Worm (Caenorhabditis elegans) whole organism, L1 larva: Measurements from ENCODE around the gene wht-6.

Experiments used
- F16B12.6 ChIP-seq: fragments of 150-350 bp; optimal IDR thresholded peaks from 2 replicates; lab custom pipeline; 2014; ENCODE audit warnings: missing biosample characterization, missing genetic modification characterization
- Y116A8C.19 ChIP-seq: sonication (generic microtip); optimal IDR thresholded peaks from 2 replicates; lab custom pipeline; 2016; ENCODE audit warnings: missing compliant biosample characterization, missing genetic modification characterization, borderline replicate concordance
- aha-1 ChIP-seq: fragments of 150-350 bp; optimal IDR thresholded peaks from 2 replicates; lab custom pipeline; 2014; ENCODE audit warnings: missing biosample characterization, missing genetic modification characterization
- blmp-1 ChIP-seq: fragments of 150-350 bp; optimal IDR thresholded peaks from 2 replicates; lab custom pipeline; 2014; ENCODE audit warnings: missing biosample characterization, missing genetic modification characterization
- ceh-8 ChIP-seq: fragments of 200-800 bp; sonication (Bioruptor generic); optimal IDR thresholded peaks from 2 replicates; lab custom pipeline; 2018; ENCODE audit warnings: mild to moderate bottlenecking, missing genetic modification characterization, moderate library complexity, missing compliant biosample characterization
- ceh-82 ChIP-seq, 3 experiments: fragments of 150-350 bp in 1 of 3; sonication (generic microtip) in 2 of 3; optimal IDR thresholded peaks; 2 replicates each; lab custom pipeline; 2014 to 2017; ENCODE audit warnings: missing biosample characterization in 3 of 3, missing genetic modification characterization in 3 of 3
- ceh-90 ChIP-seq: sonication (generic microtip); optimal IDR thresholded peaks from 2 replicates; lab custom pipeline; 2016; ENCODE audit warnings: missing genetic modification characterization, missing compliant biosample characterization
- efl-1 ChIP-seq, 4 experiments: fragments of 150-350 bp; optimal IDR thresholded peaks in 3 of 4; peaks in 1 of 4; 1 replicate in 1 of 4; 2 replicates in 3 of 4; lab custom pipeline; 2014; ENCODE audit warnings: missing biosample characterization in 2 of 4, missing genetic modification characterization in 2 of 4, missing genetic modification reagents in 2 of 4
- efl-3 ChIP-seq: fragments of 200-800 bp; sonication (Bioruptor generic); optimal IDR thresholded peaks from 2 replicates; lab custom pipeline; 2018; ENCODE audit warnings: mild to moderate bottlenecking, missing genetic modification characterization, missing compliant biosample characterization
- egl-13 ChIP-seq: sonication (generic microtip); optimal IDR thresholded peaks from 2 replicates; lab custom pipeline; 2016; ENCODE audit warnings: missing genotype, missing genetic modification reagents, missing genetic modification characterization, missing compliant biosample characterization
- egl-27 ChIP-seq, 2 experiments: fragments of 150-350 bp in 1 of 2; sonication (generic microtip); optimal IDR thresholded peaks; 3 replicates each; lab custom pipeline; 2017 to 2018; ENCODE audit warnings: missing biosample characterization in 2 of 2, missing genetic modification characterization in 2 of 2, missing genetic modification reagents in 2 of 2
- ets-5 ChIP-seq: fragments of 200-800 bp; sonication (Bioruptor generic); IDR thresholded peaks from 2 replicates; pipeline ENCODE4 v1.3.6; 2022; ENCODE audit warnings: missing genetic modification characterization, missing compliant biosample characterization
- fkh-10 ChIP-seq: sonication (generic microtip); optimal IDR thresholded peaks from 2 replicates; lab custom pipeline; 2017; ENCODE audit warnings: missing biosample characterization, missing genetic modification reagents, missing genetic modification characterization
- fkh-4 ChIP-seq: sonication (generic microtip); optimal IDR thresholded peaks from 2 replicates; lab custom pipeline; 2016; ENCODE audit warnings: missing compliant biosample characterization, missing genetic modification characterization, borderline replicate concordance
- irx-1 ChIP-seq: sonication (generic microtip); optimal IDR thresholded peaks from 2 replicates; lab custom pipeline; 2016; ENCODE audit warnings: missing genetic modification characterization, missing compliant biosample characterization
- jun-1 ChIP-seq: fragments of 150-350 bp; optimal IDR thresholded peaks from 2 replicates; lab custom pipeline; 2014; ENCODE audit warnings: missing biosample characterization, missing genetic modification reagents, missing genetic modification characterization
- lin-14 ChIP-seq: fragments of 200-800 bp; sonication (Bioruptor generic); optimal IDR thresholded peaks from 2 replicates; lab custom pipeline; 2018; ENCODE audit warnings: mild to moderate bottlenecking, missing genetic modification characterization, moderate library complexity, missing compliant biosample characterization
- lin-35 ChIP-seq, 2 experiments: fragments of 150-350 bp; optimal IDR thresholded peaks; 2 replicates each; lab custom pipeline; 2014; ENCODE audit warnings: missing biosample characterization in 2 of 2, missing genetic modification characterization in 2 of 2, missing genetic modification reagents in 2 of 2
- lsy-2 ChIP-seq, 2 experiments: fragments of 150-350 bp; optimal IDR thresholded peaks; 2 replicates each; lab custom pipeline; 2014; ENCODE audit warnings: missing biosample characterization in 2 of 2, missing genetic modification characterization in 2 of 2
- mab-9 ChIP-seq: fragments of 200-800 bp; sonication (Bioruptor generic); IDR thresholded peaks from 2 replicates; pipeline ENCODE4 v1.3.6; 2022; ENCODE audit warnings: missing genetic modification reagents, missing genetic modification characterization, missing compliant biosample characterization
- nhr-11 ChIP-seq: fragments of 150-350 bp; optimal IDR thresholded peaks from 2 replicates; lab custom pipeline; 2014; ENCODE audit warnings: missing biosample characterization, missing genetic modification characterization
- nhr-12 ChIP-seq: sonication (generic microtip); optimal IDR thresholded peaks from 2 replicates; lab custom pipeline; 2017; ENCODE audit warnings: missing biosample characterization, missing genetic modification characterization
- nhr-20 ChIP-seq: sonication (generic microtip); optimal IDR thresholded peaks from 2 replicates; lab custom pipeline; 2016; ENCODE audit warnings: mild to moderate bottlenecking, missing genetic modification characterization, missing compliant biosample characterization
- nhr-237 ChIP-seq: fragments of 150-350 bp; optimal IDR thresholded peaks from 2 replicates; lab custom pipeline; 2014; ENCODE audit warnings: missing biosample characterization, missing genetic modification characterization
- nhr-28 ChIP-seq: fragments of 150-350 bp; optimal IDR thresholded peaks from 2 replicates; lab custom pipeline; 2014; ENCODE audit warnings: missing biosample characterization, missing genetic modification characterization
- nhr-71 ChIP-seq: sonication (generic microtip); optimal IDR thresholded peaks from 2 replicates; lab custom pipeline; 2016; ENCODE audit warnings: mild to moderate bottlenecking, missing genetic modification characterization, moderate library complexity, missing compliant biosample characterization
- nhr-76 ChIP-seq: sonication (generic microtip); optimal IDR thresholded peaks from 2 replicates; lab custom pipeline; 2017; ENCODE audit warnings: missing biosample characterization, missing genetic modification characterization
- rnt-1 ChIP-seq: sonication (generic microtip); optimal IDR thresholded peaks from 2 replicates; lab custom pipeline; 2016; ENCODE audit warnings: mild to moderate bottlenecking, missing genetic modification characterization, moderate library complexity, missing compliant biosample characterization
- snpc-4 ChIP-seq: fragments of 150-350 bp; optimal IDR thresholded peaks from 2 replicates; lab custom pipeline; 2014; ENCODE audit warnings: missing biosample characterization, missing genetic modification characterization
- snu-23 ChIP-seq: sonication (generic microtip); optimal IDR thresholded peaks from 2 replicates; lab custom pipeline; 2016; ENCODE audit warnings: missing genetic modification characterization, missing compliant biosample characterization
- sptf-1 ChIP-seq: fragments of 150-350 bp; optimal IDR thresholded peaks from 2 replicates; lab custom pipeline; 2014; ENCODE audit warnings: missing biosample characterization, missing genetic modification characterization
- sup-37 ChIP-seq: fragments of 200-800 bp; sonication (Bioruptor generic); optimal IDR thresholded peaks from 2 replicates; lab custom pipeline; 2018; ENCODE audit warnings: mild to moderate bottlenecking, missing genetic modification characterization, missing compliant biosample characterization
- swsn-7 ChIP-seq: sonication (generic microtip); optimal IDR thresholded peaks from 2 replicates; lab custom pipeline; 2016; ENCODE audit warnings: missing genetic modification characterization, missing compliant biosample characterization
- tlp-1 ChIP-seq: fragments of 150-350 bp; optimal IDR thresholded peaks from 2 replicates; lab custom pipeline; 2014; ENCODE audit warnings: missing biosample characterization, missing genetic modification characterization
- unc-130 ChIP-seq: fragments of 150-350 bp; optimal IDR thresholded peaks from 2 replicates; lab custom pipeline; 2017; ENCODE audit warnings: missing biosample characterization, missing genetic modification characterization, inconsistent platforms
- unc-62 ChIP-seq: fragments of 150-350 bp; optimal IDR thresholded peaks from 2 replicates; lab custom pipeline; 2014; ENCODE audit warnings: missing biosample characterization, missing genetic modification reagents, missing genetic modification characterization
- xbp-1 ChIP-seq: sonication (generic microtip); optimal IDR thresholded peaks from 2 replicates; lab custom pipeline; 2016; ENCODE audit warnings: missing genetic modification characterization, missing compliant biosample characterization
- zip-4 ChIP-seq: fragments of 200-800 bp; sonication (Bioruptor generic); optimal IDR thresholded peaks from 2 replicates; lab custom pipeline; 2018; ENCODE audit warnings: mild to moderate bottlenecking, missing genetic modification characterization, moderate library complexity, missing compliant biosample characterization
- ztf-4 ChIP-seq: fragments of 150-350 bp; optimal IDR thresholded peaks from 2 replicates; lab custom pipeline; 2014; ENCODE audit warnings: missing biosample characterization, missing genetic modification characterization

The wht-6 gene

DNA sequence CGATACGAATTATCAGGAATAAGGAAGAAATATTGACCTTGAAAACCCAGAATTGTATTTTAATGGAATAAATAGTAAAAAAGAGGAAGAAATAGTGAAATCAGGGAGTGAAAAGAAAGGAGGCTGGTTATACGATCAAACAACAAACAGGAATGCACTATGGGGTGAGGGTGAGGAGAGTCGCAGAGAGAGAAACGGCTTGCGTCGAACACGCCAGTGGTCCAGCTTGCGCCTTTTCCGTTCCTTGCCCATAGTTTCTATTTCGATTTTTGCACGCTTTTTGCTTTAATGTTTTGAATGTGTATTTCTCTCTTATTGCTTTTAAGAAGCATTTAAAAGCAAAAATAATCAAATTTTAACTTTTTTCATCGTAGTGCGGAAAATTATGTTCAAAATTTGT lies 17.9 kb upstream of the wht-6 start (continued):
- TF ChIP-seq nhr-71 (tag; lab: Kevin White, UChicago), result peak; percentile 85
- TF ChIP-seq fkh-10 (GFP tag; lab: Kevin White, UChicago), result peak; percentile 18
- TF ChIP-seq lin-35 (GFP tag; optimal IDR thresholded peaks at IDR 0.05; lab: Kevin White, UChicago), result peak; percentile 84 to 89
- peak; percentile 50 to 88 (median 73) for TF ChIP-seq ceh-82 (tag; optimal IDR thresholded peaks at IDR 0.05; lab: Kevin White, UChicago)
- no peak for TF ChIP-seq unc-62 (GFP tag; lab: Kevin White, UChicago)
- TF ChIP-seq snpc-4 (tag; lab: Kevin White, UChicago), result no peak
- TF ChIP-seq F16B12.6 (tag; lab: Kevin White, UChicago), result peak; percentile 55
- peak; percentile 92 for TF ChIP-seq lin-14 (GFP tag; lab: Kevin White, UChicago)
- TF ChIP-seq fkh-4 (tag; lab: Kevin White, UChicago), result no peak
- TF ChIP-seq efl-3 (GFP tag; lab: Kevin White, UChicago), result no peak
- peak; percentile 65 for TF ChIP-seq xbp-1 (tag; lab: Kevin White, UChicago)
- TF ChIP-seq nhr-28, result no peak
- peak; percentile 86 to 92 for TF ChIP-seq lsy-2 (tag; optimal IDR thresholded peaks at IDR 0.05; lab: Kevin White, UChicago)
- TF ChIP-seq snu-23 (GFP tag; lab: Kevin White, UChicago), result peak; percentile 86
- no peak for TF ChIP-seq egl-13 (tag; lab: Kevin White, UChicago)
- no peak for TF ChIP-seq egl-27 (tag; optimal IDR thresholded peaks at IDR 0.05; lab: Kevin White, UChicago)
- TF ChIP-seq nhr-76 (tag; lab: Kevin White, UChicago), result no peak
- TF ChIP-seq ceh-8 (GFP tag; lab: Kevin White, UChicago), result no peak
- TF ChIP-seq nhr-237 (tag; lab: Kevin White, UChicago), result no peak
- no peak for TF ChIP-seq sptf-1
- TF ChIP-seq sup-37 (GFP tag; lab: Kevin White, UChicago), result no peak
- TF ChIP-seq nhr-12 (tag; lab: Kevin White, UChicago), result no peak
- TF ChIP-seq mab-9 (GFP tag; lab: Robert Waterston, UW), result no peak
- TF ChIP-seq swsn-7 (tag; lab: Kevin White, UChicago), result peak; percentile 75
- peak; percentile 77 for TF ChIP-seq nhr-20 (tag; lab: Kevin White, UChicago)
- no peak for TF ChIP-seq unc-130 (tag; lab: Kevin White, UChicago)
- TF ChIP-seq blmp-1 (tag; lab: Kevin White, UChicago), result peak; percentile 93
- no peak for TF ChIP-seq ets-5 (GFP tag; lab: Robert Waterston, UW)
- peak; percentile 56 for TF ChIP-seq jun-1 (tag; lab: Kevin White, UChicago)
- no peak for TF ChIP-seq irx-1 (tag; lab: Kevin White, UChicago)
- no peak for TF ChIP-seq nhr-11 (tag; lab: Kevin White, UChicago)
- peak; percentile 83 for TF ChIP-seq rnt-1

DNA sequence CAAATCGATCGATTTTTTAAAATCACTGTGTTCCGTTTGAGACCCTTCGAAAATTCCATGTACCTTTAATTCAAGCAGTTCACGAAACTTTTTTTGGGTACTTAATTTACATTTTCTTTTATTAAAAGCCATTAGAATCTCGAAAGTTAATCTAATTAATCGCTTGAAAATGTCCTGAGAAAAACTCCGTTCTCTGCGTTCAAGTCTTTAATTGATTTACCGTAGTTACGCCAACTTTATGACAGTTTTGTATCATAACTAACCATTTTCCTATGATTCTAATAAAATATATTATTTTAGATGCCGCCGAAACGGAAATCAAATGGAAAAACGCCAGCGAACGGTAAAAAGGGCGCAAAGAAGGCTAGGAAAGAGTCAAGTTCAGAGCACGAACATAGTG lies 17.4 kb upstream of the wht-6 start, which contains the start of gene jhdm-1:
jhdm-1 (plus strand) TSS at position 301 of the 400 bp plus-strand sequence.
- TF ChIP-seq sptf-1, result no peak
- TF ChIP-seq snu-23 (GFP tag; lab: Kevin White, UChicago), result no peak
- TF ChIP-seq tlp-1 (tag; lab: Kevin White, UChicago), result no peak
- TF ChIP-seq nhr-12 (tag; lab: Kevin White, UChicago), result no peak
- no peak for TF ChIP-seq ztf-4

DNA sequence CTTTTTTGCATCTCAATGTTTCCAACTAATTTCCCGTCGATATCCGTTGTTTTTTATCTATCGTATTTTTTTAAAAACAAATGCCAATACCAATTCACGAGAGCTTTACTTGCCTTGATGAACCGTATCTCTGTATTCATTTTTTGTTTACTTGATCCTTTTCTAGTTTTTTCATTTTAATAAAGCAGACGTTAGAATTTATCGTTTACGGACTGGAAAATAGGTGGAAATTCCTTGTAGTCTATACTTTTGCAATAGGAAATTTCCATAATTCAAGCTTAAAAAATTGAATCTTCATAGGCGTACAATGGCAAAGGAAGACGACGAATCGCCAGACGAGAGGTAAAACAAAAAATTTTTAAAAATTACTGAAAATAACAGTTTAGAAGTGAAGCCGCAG lies 11.7 kb upstream of the wht-6 start, which contains the start of gene algn-1:
algn-1 (plus strand) TSS at position 301 of the 400 bp plus-strand sequence.
- TF ChIP-seq aha-1 (no peak), Y116A8C.19 (tag; lab: Kevin White, UChicago) (no peak), efl-1 (optimal IDR thresholded peaks at IDR 0.05; lab: Kevin White, UChicago) (no peak), efl-1 (GFP tag; optimal IDR thresholded peaks at IDR 0.05 in 1 of 2; lab: Kevin White, UChicago) (no peak), zip-4 (GFP tag; lab: Kevin White, UChicago) (no peak), ceh-90 (no peak), snu-23 (GFP tag; lab: Kevin White, UChicago) (no peak), lsy-2 (tag; optimal IDR thresholded peaks at IDR 0.05; lab: Kevin White, UChicago) (no peak)
- TF ChIP-seq, all 84 proteins: peak for 0
